Worm (Caenorhabditis elegans) whole organism, young adult: ENCODE results near the gene acr-23.

Source experiments
- F39B2.1 ChIP-seq: fragments of 200-800 bp; sonication (Bioruptor generic); IDR thresholded peaks from 2 replicates; pipeline ENCODE4 v1.3.6; 2022; ENCODE audit warnings: missing genetic modification reagents, missing genetic modification characterization, missing compliant biosample characterization
- Y67H2A.10 ChIP-seq: fragments of 200-800 bp; sonication (Bioruptor generic); conservative IDR thresholded peaks from 2 replicates; pipeline ENCODE4 v1.3.6; 2022; ENCODE audit warnings: missing genetic modification reagents, missing genetic modification characterization, missing compliant biosample characterization
- ama-1 ChIP-seq, 3 experiments: fragments of 150-350 bp in 1 of 3; sonication (generic microtip) in 2 of 3; optimal IDR thresholded peaks; 2 replicates each; lab custom pipeline; 2014 to 2018; ENCODE audit warnings: missing biosample characterization in 2 of 3, missing genetic modification characterization in 2 of 3, missing genetic modification reagents in 2 of 3
- aptf-3 ChIP-seq: fragments of 200-800 bp; sonication (Bioruptor generic); IDR thresholded peaks from 2 replicates; pipeline ENCODE4 v1.3.6; 2022; ENCODE audit warnings: missing genetic modification characterization, missing compliant biosample characterization
- cebp-1 ChIP-seq, 2 experiments: fragments of 200-800 bp in 1 of 2; sonication (Bioruptor generic) in 1 of 2; sonication (generic microtip) in 1 of 2; IDR thresholded peaks in 1 of 2; optimal IDR thresholded peaks in 1 of 2; 2 replicates each; pipeline versions ENCODE4 v1.3.6 to Lab custom; 2017 to 2022; ENCODE audit warnings: missing compliant biosample characterization in 2 of 2, missing genetic modification characterization in 2 of 2, mild to moderate bottlenecking in 1 of 2, missing genetic modification reagents in 1 of 2, moderate library complexity in 1 of 2
- dox-1 ChIP-seq: fragments of 200-800 bp; sonication (Bioruptor generic); IDR thresholded peaks from 2 replicates; pipeline ENCODE4 v1.3.6; 2022; ENCODE audit warnings: missing genetic modification reagents, missing genetic modification characterization, missing compliant biosample characterization
- dpl-1 ChIP-seq: fragments of 150-350 bp; optimal IDR thresholded peaks from 2 replicates; lab custom pipeline; 2014; ENCODE audit warnings: missing biosample characterization, missing genetic modification reagents, missing genetic modification characterization
- efl-1 ChIP-seq: fragments of 150-350 bp; optimal IDR thresholded peaks from 2 replicates; lab custom pipeline; 2014; ENCODE audit warnings: missing biosample characterization, missing genetic modification reagents, missing genetic modification characterization
- hlh-12 ChIP-seq: sonication (generic microtip); optimal IDR thresholded peaks from 2 replicates; lab custom pipeline; 2016; ENCODE audit warnings: missing genetic modification characterization, missing compliant biosample characterization
- hmg-1.2 ChIP-seq: fragments of 200-800 bp; sonication (Bioruptor generic); IDR thresholded peaks from 2 replicates; pipeline ENCODE4 v1.3.6; 2022; ENCODE audit warnings: missing genetic modification reagents, missing genetic modification characterization, missing compliant biosample characterization
- madf-10 ChIP-seq: sonication (generic microtip); optimal IDR thresholded peaks from 2 replicates; lab custom pipeline; 2016; ENCODE audit warnings: mild to moderate bottlenecking, missing genetic modification characterization, missing compliant biosample characterization
- pha-4 ChIP-seq: fragments of 150-350 bp; sonication (generic microtip); optimal IDR thresholded peaks from 2 replicates; lab custom pipeline; 2014; ENCODE audit warnings: missing biosample characterization, missing genetic modification reagents, missing genetic modification characterization
- unc-130 ChIP-seq: sonication (generic microtip); optimal IDR thresholded peaks from 2 replicates; lab custom pipeline; 2016; ENCODE audit warnings: missing genetic modification reagents, missing genetic modification characterization, missing compliant biosample characterization

DNA sequence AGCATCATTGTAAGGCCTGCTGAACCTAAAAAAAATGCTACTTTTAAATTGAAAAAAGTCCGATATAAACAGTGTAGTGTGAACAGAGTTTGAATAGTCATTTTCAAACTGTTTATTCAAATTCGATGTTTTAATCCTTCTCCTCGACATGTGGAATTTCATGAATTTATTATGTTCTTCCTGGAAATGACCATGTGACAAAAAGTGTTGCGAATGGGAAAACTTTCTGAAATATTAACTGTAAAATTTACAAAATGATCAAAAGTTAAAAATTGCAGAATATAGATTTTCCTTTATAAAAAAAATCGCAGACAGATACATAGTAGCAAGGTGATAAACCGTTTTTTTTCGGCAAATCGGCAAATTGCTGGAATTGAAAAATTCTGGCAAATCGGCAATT is 54.0 kb downstream of the acr-23 start, which contains the start of gene T22F3.8:
- TF ChIP-seq Y67H2A.10 (GFP tag; lab: Robert Waterston, UW) (no peak), hmg-1.2 (GFP tag; lab: Robert Waterston, UW) (no peak), unc-130 (no peak), pha-4 (tag; lab: Kevin White, UChicago) (no peak), cebp-1 (GFP tag; IDR thresholded peaks at IDR 0.05; lab: Robert Waterston, UW) (no peak), cebp-1 (tag; optimal IDR thresholded peaks at IDR 0.05; lab: Kevin White, UChicago) (no peak), ama-1 (optimal IDR thresholded peaks at IDR 0.05; lab: Kevin White, UChicago) (no peak), ama-1 (GFP tag; optimal IDR thresholded peaks at IDR 0.05; lab: Kevin White, UChicago) (no peak), madf-10 (tag; lab: Kevin White, UChicago) (no peak), F39B2.1 (GFP tag; lab: Robert Waterston, UW) (no peak), dpl-1 (GFP tag; lab: Kevin White, UChicago) (no peak), aptf-3 (GFP tag; lab: Robert Waterston, UW) (no peak), hlh-12 (tag; lab: Kevin White, UChicago) (no peak), efl-1 (GFP tag; lab: Kevin White, UChicago) (no peak), dox-1 (no peak)
